Worm (Caenorhabditis elegans): ENCODE data around the gene unc-132.

DNA sequence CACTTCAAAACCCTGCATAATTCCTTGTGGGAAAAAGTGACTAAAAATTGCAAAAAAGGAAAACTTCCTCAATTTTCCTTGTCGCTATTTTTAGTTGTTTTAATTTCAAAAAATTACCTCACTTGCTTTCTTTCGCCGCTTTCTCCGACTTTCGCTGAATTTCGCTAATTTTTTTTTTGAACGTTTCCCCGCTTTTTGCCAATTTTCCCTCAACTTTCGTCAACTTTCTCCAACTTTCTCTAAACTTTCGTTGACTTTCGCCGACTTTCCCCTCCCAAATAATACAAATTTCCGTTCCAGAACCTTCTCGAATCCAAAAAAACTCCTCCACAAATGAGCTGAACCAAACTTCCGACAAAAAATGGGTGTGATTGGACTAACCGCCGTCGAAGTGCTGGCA is 4.4 kb upstream of the unc-132 start, which contains the start of gene W08A12.3:
- TF ChIP-seq R02D3.7 (tag; optimal IDR thresholded peaks at IDR 0.05) (no peak), Y75B8A.6 (GFP tag; IDR thresholded peaks at IDR 0.05) (no peak), nhr-77 (tag; optimal IDR thresholded peaks at IDR 0.05) (no peak), hif-1 (tag; optimal IDR thresholded peaks at IDR 0.05) (no peak)
